Worm (Caenorhabditis elegans) whole organism, L4 larva: Measurements from ENCODE around the gene C09F12.2.

Experiments
- F10B5.3 ChIP-seq: sonication (generic microtip); optimal IDR thresholded peaks from 2 replicates; lab custom pipeline; 2016; ENCODE audit warnings: mild to moderate bottlenecking, missing genetic modification characterization, missing compliant biosample characterization
- F44E2.7 ChIP-seq: fragments of 200-800 bp; sonication (Bioruptor generic); IDR thresholded peaks from 2 replicates; pipeline ENCODE4 v2.1.2; 2022; ENCODE audit warnings: missing genetic modification characterization, missing compliant biosample characterization
- F49E8.2 ChIP-seq: sonication (generic microtip); optimal IDR thresholded peaks from 2 replicates; lab custom pipeline; 2016; ENCODE audit warnings: missing compliant biosample characterization, mild to moderate bottlenecking, missing genetic modification characterization, borderline replicate concordance
- R02D3.7 ChIP-seq: fragments of 150-350 bp; sonication (generic microtip); optimal IDR thresholded peaks from 3 replicates; lab custom pipeline; 2014; ENCODE audit warnings: missing biosample characterization, missing genetic modification characterization
- Y105C5A.15 ChIP-seq: fragments of 200-800 bp; sonication (Bioruptor generic); IDR thresholded peaks from 2 replicates; pipeline ENCODE4 v1.3.6; 2022; ENCODE audit warnings: missing genetic modification characterization, missing compliant biosample characterization
- Y5F2A.4 ChIP-seq: fragments of 200-800 bp; sonication (Bioruptor generic); optimal IDR thresholded peaks from 2 replicates; lab custom pipeline; 2018; ENCODE audit warnings: mild to moderate bottlenecking, missing genetic modification characterization, missing compliant biosample characterization
- Y75B8A.6 ChIP-seq: fragments of 200-800 bp; sonication (Bioruptor generic); IDR thresholded peaks from 2 replicates; pipeline ENCODE4 v1.3.6; 2022; ENCODE audit warnings: missing genetic modification reagents, missing genetic modification characterization, missing compliant biosample characterization
- aly-2 ChIP-seq: sonication (generic microtip); optimal IDR thresholded peaks from 2 replicates; lab custom pipeline; 2018; ENCODE audit warnings: missing biosample characterization, missing genetic modification characterization
- arid-1 ChIP-seq: fragments of 200-800 bp; sonication (Bioruptor generic); conservative IDR thresholded peaks from 2 replicates; pipeline ENCODE4 v1.3.6; 2022; ENCODE audit warnings: missing genetic modification reagents, missing genetic modification characterization, missing compliant biosample characterization
- ceh-20 ChIP-seq: fragments of 200-800 bp; sonication (Bioruptor generic); IDR thresholded peaks from 2 replicates; pipeline ENCODE4 v1.3.6; 2022; ENCODE audit warnings: missing genetic modification reagents, missing genetic modification characterization, missing compliant biosample characterization
- ceh-82 ChIP-seq: sonication (generic microtip); optimal IDR thresholded peaks from 2 replicates; lab custom pipeline; 2017; ENCODE audit warnings: missing biosample characterization, missing genetic modification characterization
- cey-2 ChIP-seq: sonication (generic microtip); optimal IDR thresholded peaks from 3 replicates; lab custom pipeline; 2017; ENCODE audit warnings: missing genetic modification characterization, mild to moderate bottlenecking, missing compliant biosample characterization, antibody characterized with exemption, borderline replicate concordance; ENCODE audit not compliant: insufficient read depth
- daf-16 ChIP-seq, 3 experiments: sonication (generic microtip); optimal IDR thresholded peaks; 2 replicates each; lab custom pipeline; 2016 to 2017; ENCODE audit warnings: missing genetic modification characterization in 3 of 3, missing genetic modification reagents in 3 of 3, mild to moderate bottlenecking in 2 of 3, missing compliant biosample characterization in 2 of 3, missing biosample characterization in 1 of 3, moderate library complexity in 1 of 3
- dmd-6 ChIP-seq: fragments of 200-800 bp; sonication (Bioruptor generic); IDR thresholded peaks from 2 replicates; pipeline ENCODE4 v1.3.6; 2022; ENCODE audit warnings: missing genetic modification reagents, missing genetic modification characterization, missing compliant biosample characterization
- dpl-1 ChIP-seq: fragments of 150-350 bp; optimal IDR thresholded peaks from 2 replicates; lab custom pipeline; 2014; ENCODE audit warnings: missing biosample characterization, missing genetic modification reagents, missing genetic modification characterization
- duxl-1 ChIP-seq: sonication (generic microtip); optimal IDR thresholded peaks from 2 replicates; lab custom pipeline; 2016; ENCODE audit warnings: mild to moderate bottlenecking, missing genetic modification characterization, moderate library complexity, missing compliant biosample characterization; ENCODE audit not compliant: poor library complexity
- egl-43 ChIP-seq: fragments of 200-800 bp; sonication (Bioruptor generic); IDR thresholded peaks from 2 replicates; pipeline ENCODE4 v1.3.6; 2022; ENCODE audit warnings: missing genetic modification reagents, missing genetic modification characterization, missing compliant biosample characterization
- fkh-10 ChIP-seq: fragments of 150-350 bp; optimal IDR thresholded peaks from 2 replicates; lab custom pipeline; 2014; ENCODE audit warnings: missing biosample characterization, missing genetic modification reagents, missing genetic modification characterization
- hlh-11 ChIP-seq: fragments of 200-800 bp; sonication (Bioruptor generic); optimal IDR thresholded peaks from 2 replicates; lab custom pipeline; 2018; ENCODE audit warnings: mild to moderate bottlenecking, missing genetic modification characterization, missing compliant biosample characterization
- hlh-30 ChIP-seq: sonication (generic microtip); optimal IDR thresholded peaks from 2 replicates; lab custom pipeline; 2017; ENCODE audit warnings: antibody characterized with exemption, mild to moderate bottlenecking, missing genetic modification characterization, missing compliant biosample characterization; ENCODE audit not compliant: insufficient read depth
- lin-1 ChIP-seq: fragments of 200-800 bp; sonication (Bioruptor generic); IDR thresholded peaks from 2 replicates; pipeline ENCODE4 v1.3.6; 2022; ENCODE audit warnings: missing genetic modification reagents, missing genetic modification characterization, missing compliant biosample characterization
- lin-13 ChIP-seq: fragments of 150-350 bp; optimal IDR thresholded peaks from 2 replicates; lab custom pipeline; 2014; ENCODE audit warnings: missing biosample characterization, missing genetic modification reagents, missing genetic modification characterization
- lin-15B ChIP-seq: fragments of 150-350 bp; sonication (generic microtip); optimal IDR thresholded peaks from 3 replicates; lab custom pipeline; 2014; ENCODE audit warnings: missing biosample characterization, missing genetic modification characterization
- lin-29 ChIP-seq: fragments of 200-800 bp; sonication (Bioruptor generic); IDR thresholded peaks from 2 replicates; pipeline ENCODE4 v1.3.6; 2022; ENCODE audit warnings: missing genetic modification reagents, missing genetic modification characterization, missing compliant biosample characterization
- lin-38 ChIP-seq: fragments of 200-800 bp; sonication (Bioruptor generic); IDR thresholded peaks from 2 replicates; pipeline ENCODE4 v1.3.6; 2022; ENCODE audit warnings: missing genetic modification reagents, missing genetic modification characterization, missing compliant biosample characterization
- lir-3 ChIP-seq: sonication (generic microtip); optimal IDR thresholded peaks from 2 replicates; lab custom pipeline; 2016; ENCODE audit warnings: mild to moderate bottlenecking, missing genetic modification characterization, missing compliant biosample characterization
- lsy-2 ChIP-seq, 2 experiments: fragments of 150-350 bp in 1 of 2; sonication (generic microtip) in 1 of 2; optimal IDR thresholded peaks; 2 replicates each; lab custom pipeline; 2014 to 2017; ENCODE audit warnings: missing biosample characterization in 2 of 2, missing genetic modification characterization in 2 of 2
- mdl-1 ChIP-seq, 2 experiments: fragments of 150-350 bp in 1 of 2; sonication (generic microtip) in 1 of 2; optimal IDR thresholded peaks; 2 replicates each; lab custom pipeline; 2014 to 2017; ENCODE audit warnings: missing biosample characterization in 2 of 2, missing genetic modification characterization in 2 of 2
- mes-2 ChIP-seq: sonication (generic microtip); optimal IDR thresholded peaks from 2 replicates; lab custom pipeline; 2016; ENCODE audit warnings: missing genotype, mild to moderate bottlenecking, missing genetic modification characterization, missing compliant biosample characterization; ENCODE audit not compliant: poor library complexity, severe bottlenecking
- mxl-2 ChIP-seq: fragments of 200-800 bp; sonication (Bioruptor generic); conservative IDR thresholded peaks from 2 replicates; pipeline ENCODE4 v1.3.6; 2022; ENCODE audit warnings: missing genetic modification reagents, missing genetic modification characterization, missing compliant biosample characterization
- nhr-102 ChIP-seq: sonication (generic microtip); optimal IDR thresholded peaks from 2 replicates; lab custom pipeline; 2016; ENCODE audit warnings: mild to moderate bottlenecking, missing genetic modification characterization, moderate library complexity, missing compliant biosample characterization
- nhr-237 ChIP-seq: sonication (generic microtip); optimal IDR thresholded peaks from 2 replicates; lab custom pipeline; 2017; ENCODE audit warnings: missing biosample characterization, missing genetic modification characterization
- nhr-28 ChIP-seq: fragments of 150-350 bp; optimal IDR thresholded peaks from 2 replicates; lab custom pipeline; 2014; ENCODE audit warnings: missing biosample characterization, missing genetic modification characterization
- nhr-41 ChIP-seq: fragments of 200-800 bp; sonication (Bioruptor generic); IDR thresholded peaks from 2 replicates; pipeline ENCODE4 v1.3.6; 2022; ENCODE audit warnings: missing genetic modification reagents, missing genetic modification characterization, missing compliant biosample characterization
- nhr-42 ChIP-seq: fragments of 200-800 bp; sonication (Bioruptor generic); IDR thresholded peaks from 2 replicates; pipeline ENCODE4 v1.3.6; 2022; ENCODE audit warnings: missing genetic modification characterization, missing compliant biosample characterization
- nhr-76 ChIP-seq: fragments of 150-350 bp; optimal IDR thresholded peaks from 2 replicates; lab custom pipeline; 2014; ENCODE audit warnings: missing biosample characterization, missing genetic modification characterization
- nhr-77 ChIP-seq: fragments of 150-350 bp; optimal IDR thresholded peaks from 2 replicates; lab custom pipeline; 2014; ENCODE audit warnings: missing biosample characterization, missing genetic modification characterization
- php-3 ChIP-seq: fragments of 200-800 bp; sonication (Bioruptor generic); IDR thresholded peaks from 2 replicates; pipeline ENCODE4 v1.3.6; 2022; ENCODE audit warnings: missing genetic modification reagents, missing genetic modification characterization, missing compliant biosample characterization
- pqm-1 ChIP-seq: sonication (generic microtip); optimal IDR thresholded peaks from 2 replicates; lab custom pipeline; 2017; ENCODE audit warnings: missing biosample characterization, missing genetic modification characterization
- sdz-12 ChIP-seq: fragments of 200-800 bp; sonication (Bioruptor generic); optimal IDR thresholded peaks from 2 replicates; lab custom pipeline; 2018; ENCODE audit warnings: mild to moderate bottlenecking, missing genetic modification characterization, missing compliant biosample characterization
- skn-1 ChIP-seq: fragments of 150-350 bp; optimal IDR thresholded peaks from 2 replicates; lab custom pipeline; 2014; ENCODE audit warnings: missing biosample characterization, missing genetic modification characterization
- snpc-1.2 ChIP-seq: fragments of 200-800 bp; sonication (Bioruptor generic); IDR thresholded peaks from 2 replicates; pipeline ENCODE4 v1.3.6; 2022; ENCODE audit warnings: missing genetic modification reagents, missing genetic modification characterization, missing compliant biosample characterization
- spr-1 ChIP-seq: sonication (generic microtip); optimal IDR thresholded peaks from 2 replicates; lab custom pipeline; 2016; ENCODE audit warnings: mild to moderate bottlenecking, missing genetic modification characterization, missing compliant biosample characterization
- spr-3 ChIP-seq: fragments of 200-800 bp; sonication (Bioruptor generic); optimal IDR thresholded peaks from 2 replicates; lab custom pipeline; 2018; ENCODE audit warnings: mild to moderate bottlenecking, missing genetic modification characterization, missing compliant biosample characterization
- unc-39 ChIP-seq: sonication (generic microtip); optimal IDR thresholded peaks from 2 replicates; lab custom pipeline; 2017; ENCODE audit warnings: missing biosample characterization, missing genetic modification characterization
- vab-7 ChIP-seq: fragments of 200-800 bp; sonication (Bioruptor generic); IDR thresholded peaks from 2 replicates; pipeline ENCODE4 v1.3.6; 2022; ENCODE audit warnings: missing genetic modification reagents, missing genetic modification characterization, missing compliant biosample characterization
- zag-1 ChIP-seq: fragments of 150-350 bp; optimal IDR thresholded peaks from 2 replicates; lab custom pipeline; 2014; ENCODE audit warnings: missing biosample characterization, missing genetic modification characterization
- zfp-2 ChIP-seq: sonication (generic microtip); optimal IDR thresholded peaks from 2 replicates; lab custom pipeline; 2016; ENCODE audit warnings: mild to moderate bottlenecking, missing genetic modification characterization, missing compliant biosample characterization
- zip-11 ChIP-seq: fragments of 200-800 bp; sonication (Bioruptor generic); IDR thresholded peaks from 2 replicates; pipeline ENCODE4 v1.3.6; 2022; ENCODE audit warnings: missing genetic modification characterization, missing compliant biosample characterization
- zip-2 ChIP-seq: fragments of 150-350 bp; optimal IDR thresholded peaks from 2 replicates; lab custom pipeline; 2014; ENCODE audit warnings: missing biosample characterization, missing genetic modification characterization

Gene C09F12.2

DNA sequence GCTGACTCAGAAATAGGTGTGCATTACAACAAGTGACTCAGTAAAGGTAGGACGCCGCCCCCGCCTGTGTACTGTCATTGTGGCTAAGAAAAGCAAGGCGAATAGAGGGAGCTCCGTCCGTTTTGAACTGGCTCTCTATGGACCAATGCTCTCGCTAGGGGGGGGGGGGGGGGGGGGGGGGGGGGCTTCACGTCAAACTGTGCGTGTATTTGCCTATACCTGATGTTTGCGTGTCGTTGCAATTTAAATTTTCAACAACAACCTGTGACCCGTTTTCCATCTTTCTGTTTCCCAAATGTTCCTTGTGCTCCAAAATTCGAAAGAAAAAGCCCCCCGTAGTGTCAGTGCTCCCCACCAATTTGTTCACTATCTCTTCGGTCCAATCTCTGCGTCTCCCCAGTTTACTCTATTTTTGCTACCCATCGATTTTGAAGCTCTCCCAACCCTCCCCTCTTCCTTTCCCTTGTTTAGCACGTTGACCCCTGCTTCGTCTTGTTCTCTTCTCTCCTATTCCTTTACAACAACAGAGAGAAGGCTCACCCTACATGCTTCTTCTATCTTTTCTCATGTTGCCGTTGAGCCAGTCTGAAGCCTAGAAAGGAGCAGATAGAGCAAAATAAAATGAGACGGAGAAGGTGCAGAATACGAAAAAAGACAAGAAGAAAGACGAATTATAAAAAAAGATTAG lies 19.1 kb upstream of the C09F12.2 start (continued):
- TF ChIP-seq F49E8.2 (tag; lab: Kevin White, UChicago), result no peak
- peak; percentile 16 for TF ChIP-seq hlh-30 (tag; lab: Kevin White, UChicago)
- TF ChIP-seq nhr-102, result no peak
- no peak for TF ChIP-seq daf-16 (GFP tag; optimal IDR thresholded peaks at IDR 0.05; lab: Kevin White, UChicago)
- peak; percentile 73 for TF ChIP-seq daf-16 (tag; optimal IDR thresholded peaks at IDR 0.05; lab: Kevin White, UChicago)
- TF ChIP-seq vab-7, result no peak
- TF ChIP-seq lin-29, result no peak
- no peak for TF ChIP-seq Y5F2A.4 (GFP tag; lab: Kevin White, UChicago)
- TF ChIP-seq nhr-28 (tag; lab: Kevin White, UChicago), result peak; percentile 11
- no peak for TF ChIP-seq php-3 (GFP tag; lab: Robert Waterston, UW)
- TF ChIP-seq lin-15B (tag; lab: Kevin White, UChicago), result no peak
- TF ChIP-seq spr-3, result no peak
- no peak for TF ChIP-seq zfp-2 (tag; lab: Kevin White, UChicago)
- no peak for TF ChIP-seq nhr-42 (GFP tag; lab: Robert Waterston, UW)
- no peak for TF ChIP-seq ceh-82 (tag; lab: Kevin White, UChicago)
- no peak for TF ChIP-seq nhr-41 (GFP tag; lab: Robert Waterston, UW)
- no peak for TF ChIP-seq F10B5.3 (tag; lab: Kevin White, UChicago)
- TF ChIP-seq mxl-2 (GFP tag; lab: Robert Waterston, UW), result no peak
- no peak for TF ChIP-seq nhr-237 (tag; lab: Kevin White, UChicago)
- TF ChIP-seq duxl-1 (tag; lab: Kevin White, UChicago), result no peak
- TF ChIP-seq cey-2 (tag; lab: Kevin White, UChicago), result no peak
- TF ChIP-seq lin-13 (GFP tag; lab: Kevin White, UChicago), result no peak
- no peak for TF ChIP-seq aly-2 (tag; lab: Kevin White, UChicago)
- no peak for TF ChIP-seq zag-1 (tag; lab: Kevin White, UChicago)
- no peak for TF ChIP-seq zip-11
- no peak for TF ChIP-seq dmd-6
- TF ChIP-seq Y75B8A.6 (GFP tag; lab: Robert Waterston, UW), result no peak
- TF ChIP-seq egl-43 (GFP tag; lab: Robert Waterston, UW), result no peak
- TF ChIP-seq arid-1 (GFP tag; lab: Robert Waterston, UW), result no peak
- TF ChIP-seq F44E2.7 (GFP tag; lab: Robert Waterston, UW), result no peak
- no peak for TF ChIP-seq lin-38 (GFP tag; lab: Robert Waterston, UW)
- TF ChIP-seq skn-1, result no peak
- no peak for TF ChIP-seq unc-39 (tag; lab: Kevin White, UChicago)
- no peak for TF ChIP-seq mdl-1 (tag; optimal IDR thresholded peaks at IDR 0.05; lab: Kevin White, UChicago)
- TF ChIP-seq dpl-1 (GFP tag; lab: Kevin White, UChicago), result no peak
- TF ChIP-seq lin-1 (GFP tag; lab: Robert Waterston, UW), result no peak
- TF ChIP-seq snpc-1.2 (GFP tag; lab: Robert Waterston, UW), result no peak
- no peak for TF ChIP-seq sdz-12 (GFP tag; lab: Kevin White, UChicago)
- TF ChIP-seq R02D3.7, result no peak
- TF ChIP-seq nhr-77 (tag; lab: Kevin White, UChicago), result no peak
- peak; percentile 35 for TF ChIP-seq fkh-10 (GFP tag; lab: Kevin White, UChicago)
- peak; percentile 38 for TF ChIP-seq mes-2 (tag; lab: Kevin White, UChicago)
- TF ChIP-seq pqm-1, result no peak
- peak in 1 of 2 experiments; percentile 47 for TF ChIP-seq lsy-2 (tag; optimal IDR thresholded peaks at IDR 0.05; lab: Kevin White, UChicago)
- TF ChIP-seq zip-2, result no peak
- TF ChIP-seq nhr-76 (tag; lab: Kevin White, UChicago), result no peak
- TF ChIP-seq spr-1 (tag; lab: Kevin White, UChicago), result no peak
- no peak for TF ChIP-seq ceh-20 (GFP tag; lab: Robert Waterston, UW)
- TF ChIP-seq lir-3 (tag; lab: Kevin White, UChicago), result no peak
- TF ChIP-seq Y105C5A.15, result no peak
- peak; percentile 30 for TF ChIP-seq hlh-11 (tag; lab: Kevin White, UChicago)
